Worm (Caenorhabditis elegans) whole organism, late embryonic: ENCODE data around the gene nhr-128.

Experiments used
- dmd-4 ChIP-seq: sonication (generic microtip); optimal IDR thresholded peaks from 2 replicates; lab custom pipeline; 2016; ENCODE audit warnings: borderline replicate concordance, missing genetic modification characterization, missing compliant biosample characterization
- fkh-10 ChIP-seq: fragments of 150-350 bp; optimal IDR thresholded peaks from 2 replicates; lab custom pipeline; 2014; ENCODE audit warnings: missing biosample characterization, missing genetic modification reagents, missing genetic modification characterization
- hlh-13 ChIP-seq: fragments of 200-800 bp; sonication (Bioruptor generic); optimal IDR thresholded peaks from 2 replicates; lab custom pipeline; 2018; ENCODE audit warnings: mild to moderate bottlenecking, missing genetic modification characterization, missing compliant biosample characterization
- nhr-11 ChIP-seq: fragments of 150-350 bp; optimal IDR thresholded peaks from 2 replicates; lab custom pipeline; 2014; ENCODE audit warnings: missing biosample characterization, missing genetic modification characterization
- pha-4 ChIP-seq: fragments of 150-350 bp; optimal IDR thresholded peaks from 2 replicates; lab custom pipeline; 2018; ENCODE audit warnings: missing biosample characterization, missing genetic modification reagents, missing genetic modification characterization
- pqm-1 ChIP-seq: sonication (generic microtip); optimal IDR thresholded peaks from 2 replicates; lab custom pipeline; 2016; ENCODE audit warnings: missing genetic modification characterization, missing compliant biosample characterization
- unc-55 ChIP-seq: sonication (generic microtip); optimal IDR thresholded peaks from 2 replicates; lab custom pipeline; 2017; ENCODE audit warnings: missing biosample characterization, missing genetic modification reagents, missing genetic modification characterization

DNA sequence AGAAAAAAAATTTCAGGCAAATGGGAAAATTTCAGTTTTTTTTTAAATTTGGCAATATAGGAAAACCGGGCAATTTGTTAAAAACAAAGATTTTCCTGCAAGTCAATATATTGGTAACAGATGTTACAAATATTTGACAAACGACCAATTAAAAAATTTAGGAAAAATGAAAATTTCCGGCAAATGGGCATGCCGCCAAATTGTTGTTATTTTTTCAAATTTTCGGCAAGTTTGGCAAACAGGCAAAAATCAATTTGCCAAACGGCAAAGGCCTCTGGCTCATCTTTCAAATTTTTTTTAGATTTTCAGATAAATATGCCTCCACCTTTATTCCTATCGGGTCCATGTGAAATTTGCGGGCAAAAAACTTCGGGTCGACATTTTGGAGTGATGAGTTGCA is at the start of gene nhr-128:
- no peak for TF ChIP-seq fkh-10 (GFP tag; lab: Kevin White, UChicago)
- TF ChIP-seq pqm-1 (tag; lab: Kevin White, UChicago) = no peak
- no peak for TF ChIP-seq hlh-13 (GFP tag; lab: Kevin White, UChicago)
- no peak for TF ChIP-seq unc-55
- no peak for TF ChIP-seq nhr-11 (tag; lab: Kevin White, UChicago)
- TF ChIP-seq dmd-4 = no peak
- TF ChIP-seq pha-4 = no peak
